Fruit fly (Drosophila melanogaster) whole organism, pupa: ENCODE data around the gene CG12795.

ENCODE experiments used
- CG10348 ChIP-seq: fragments of 200-800 bp; sonication (Bioruptor generic); IDR thresholded peaks from 2 replicates; pipeline ENCODE4 v1.3.6; 2022; ENCODE audit warnings: missing biosample characterization, missing genetic modification characterization
- CG12605 ChIP-seq: fragments of 200-800 bp; sonication (Bioruptor generic); IDR thresholded peaks from 2 replicates; pipeline ENCODE4 v1.3.6; 2022; ENCODE audit warnings: missing biosample characterization, missing genetic modification characterization
- CG13204 ChIP-seq: fragments of 200-800 bp; sonication (Bioruptor generic); optimal IDR thresholded peaks from 2 replicates; lab custom pipeline; 2018; ENCODE audit warnings: missing biosample characterization, mild to moderate bottlenecking, missing genetic modification characterization, moderate library complexity
- CG14655 ChIP-seq: fragments of 200-800 bp; sonication (Bioruptor generic); optimal IDR thresholded peaks from 3 replicates; lab custom pipeline; 2017; ENCODE audit warnings: mild to moderate bottlenecking, missing biosample characterization, missing genetic modification reagents, missing genetic modification characterization
- CG15710 ChIP-seq: fragments of 200-800 bp; sonication (Bioruptor generic); optimal IDR thresholded peaks from 2 replicates; lab custom pipeline; 2018; ENCODE audit warnings: missing biosample characterization, mild to moderate bottlenecking, missing genetic modification characterization, moderate library complexity
- CG17806 ChIP-seq: fragments of 200-800 bp; sonication (Bioruptor generic); optimal IDR thresholded peaks from 2 replicates; lab custom pipeline; 2018; ENCODE audit warnings: missing biosample characterization, mild to moderate bottlenecking, missing genetic modification characterization, moderate library complexity
- CG32121 ChIP-seq: fragments of 200-800 bp; sonication (Bioruptor generic); IDR thresholded peaks from 2 replicates; pipeline ENCODE4 v1.3.6; 2022; ENCODE audit warnings: missing biosample characterization, missing genetic modification characterization
- CG34367 ChIP-seq: fragments of 200-800 bp; sonication (Bioruptor generic); optimal IDR thresholded peaks from 2 replicates; lab custom pipeline; 2018; ENCODE audit warnings: missing biosample characterization, mild to moderate bottlenecking, missing genetic modification characterization
- CG4496 ChIP-seq: fragments of 200-800 bp; sonication (Bioruptor generic); IDR thresholded peaks from 3 replicates; pipeline ENCODE4 v1.3.6; 2022; ENCODE audit warnings: missing biosample characterization, missing genetic modification characterization
- CG8159 ChIP-seq: fragments of 200-800 bp; sonication (Bioruptor generic); optimal IDR thresholded peaks from 3 replicates; lab custom pipeline; 2018; ENCODE audit warnings: missing biosample characterization, mild to moderate bottlenecking, missing genetic modification characterization, moderate library complexity
- CG8301 ChIP-seq: fragments of 200-800 bp; sonication (Bioruptor generic); optimal IDR thresholded peaks from 2 replicates; lab custom pipeline; 2018; ENCODE audit warnings: missing biosample characterization, mild to moderate bottlenecking, missing genetic modification characterization
- CG9948 ChIP-seq: fragments of 200-800 bp; sonication (Bioruptor generic); optimal IDR thresholded peaks from 2 replicates; lab custom pipeline; 2018; ENCODE audit warnings: missing biosample characterization, mild to moderate bottlenecking, missing genetic modification characterization, moderate library complexity
- D1 ChIP-seq: fragments of 200-800 bp; sonication (Bioruptor generic); optimal IDR thresholded peaks from 2 replicates; lab custom pipeline; 2018; ENCODE audit warnings: missing biosample characterization, mild to moderate bottlenecking, missing genetic modification characterization, moderate library complexity
- EcR ChIP-seq: fragments of 200-800 bp; sonication (Bioruptor generic); optimal IDR thresholded peaks from 3 replicates; lab custom pipeline; 2019; ENCODE audit warnings: missing biosample characterization, missing genetic modification characterization, mild to moderate bottlenecking, moderate library complexity, missing genetic modification reagents
- Ets98B ChIP-seq: fragments of 200-800 bp; sonication (Bioruptor generic); IDR thresholded peaks from 2 replicates; pipeline ENCODE4 v1.3.6; 2022; ENCODE audit warnings: missing biosample characterization, missing genetic modification characterization
- Pif1A ChIP-seq: fragments of 200-800 bp; sonication (Bioruptor generic); optimal IDR thresholded peaks from 3 replicates; lab custom pipeline; 2016; ENCODE audit warnings: missing biosample characterization, missing genetic modification characterization
- Pif1B ChIP-seq: fragments of 200-800 bp; sonication (Bioruptor generic); optimal IDR thresholded peaks from 3 replicates; lab custom pipeline; 2016; ENCODE audit warnings: missing biosample characterization, missing genetic modification characterization
- Snoo ChIP-seq: fragments of 200-800 bp; sonication (Bioruptor generic); optimal IDR thresholded peaks from 3 replicates; lab custom pipeline; 2017; ENCODE audit warnings: missing biosample characterization, mild to moderate bottlenecking, missing genetic modification characterization, inconsistent platforms
- fd96Ca ChIP-seq: fragments of 200-800 bp; sonication (Bioruptor generic); IDR thresholded peaks from 3 replicates; pipeline ENCODE4 v1.3.6; 2022; ENCODE audit warnings: missing biosample characterization, missing genetic modification characterization
- gl ChIP-seq: fragments of 200-800 bp; sonication (Bioruptor generic); optimal IDR thresholded peaks from 2 replicates; lab custom pipeline; 2018; ENCODE audit warnings: missing biosample characterization, mild to moderate bottlenecking, missing genetic modification characterization
- rn ChIP-seq: fragments of 200-800 bp; sonication (Bioruptor generic); IDR thresholded peaks from 2 replicates; pipeline ENCODE4 v1.3.6; 2022; ENCODE audit warnings: missing biosample characterization, missing genetic modification characterization

Gene CG12795

dm6 chr2L:3426669-3427232 is 25.5 kb upstream of the CG12795 start, which contains the start of gene Pgant2:
Gene Pgant2, minus strand, starts transcription at chr2L:3426719.
- 0 out of 3 replicates have a peak, but pooled peaks have one; percentile 18 for TF ChIP-seq CG4496 (GFP tag; lab: Robert Waterston, UW)
- no peak for TF ChIP-seq Pif1B (GFP tag; lab: Kevin White, UChicago)
- TF ChIP-seq fd96Ca (GFP tag; lab: Robert Waterston, UW) = 0 out of 3 replicates have a peak, but pooled peaks have one; percentile 21
- no peak for TF ChIP-seq CG32121 (GFP tag; lab: Robert Waterston, UW)
- no peak; the same call in 1 of the 2 replicates for TF ChIP-seq Ets98B
- 0 out of 2 replicates have a peak, but pooled peaks have one; percentile 13 for TF ChIP-seq CG12605 (GFP tag; lab: Robert Waterston, UW)

- TF ChIP-seq CG8159 (tag; lab: Kevin White, UChicago) (peak; percentile 4), CG13204 (GFP tag; lab: Kevin White, UChicago) (no peak), CG32121 (GFP tag; lab: Robert Waterston, UW) (peak; percentile 59; the same call in 1 of the 2 replicates), EcR (GFP tag; lab: Kevin White, UChicago) (no peak), CG9948 (peak; percentile 15), CG14655 (GFP tag; lab: Kevin White, UChicago) (peak; percentile 2), Ets98B (peak; percentile 9; the same call in 1 of the 2 replicates)
- TF ChIP-seq, all 21 proteins: peak for 5
Measured at dm6 chr2L:3428419-3429097, 23.7 kb upstream of the CG12795 start.

- TF ChIP-seq CG14655 (GFP tag; lab: Kevin White, UChicago) = peak; percentile 17
- peak; percentile 65; the same call in 2 of the 3 replicates for TF ChIP-seq fd96Ca (GFP tag; lab: Robert Waterston, UW)
- no peak for TF ChIP-seq Pif1B (GFP tag; lab: Kevin White, UChicago)
- TF ChIP-seq EcR (GFP tag; lab: Kevin White, UChicago) = no peak
- TF ChIP-seq Ets98B = peak; percentile 56
- TF ChIP-seq CG13204 (GFP tag; lab: Kevin White, UChicago) = no peak
- TF ChIP-seq CG12605 (GFP tag; lab: Robert Waterston, UW) = no peak
- TF ChIP-seq CG32121 (GFP tag; lab: Robert Waterston, UW) = peak; percentile 64; the same call in 1 of the 2 replicates
- no peak for TF ChIP-seq CG17806 (tag; lab: Kevin White, UChicago)
- TF ChIP-seq gl (tag; lab: Kevin White, UChicago) = no peak
- no peak for TF ChIP-seq CG34367 (tag; lab: Kevin White, UChicago)
- TF ChIP-seq CG4496 (GFP tag; lab: Robert Waterston, UW) = peak; percentile 72; the same call in 2 of the 3 replicates
- TF ChIP-seq CG9948 = peak; percentile 7
- peak; percentile 3 for TF ChIP-seq CG8301
Measured at dm6 chr2L:3435086-3435485, 17.2 kb upstream of the CG12795 start.

dm6 chr2L:3436347-3436746 is 15.9 kb upstream of the CG12795 start:
- TF ChIP-seq CG15710 (tag; lab: Kevin White, UChicago) (no peak), CG10348 (GFP tag; lab: Robert Waterston, UW) (no peak), CG9948 (peak; percentile 25), CG8159 (tag; lab: Kevin White, UChicago) (no peak), CG14655 (GFP tag; lab: Kevin White, UChicago) (peak; percentile 24), fd96Ca (GFP tag; lab: Robert Waterston, UW) (no peak), CG32121 (GFP tag; lab: Robert Waterston, UW) (peak; percentile 13; the same call in 1 of the 2 replicates), CG17806 (tag; lab: Kevin White, UChicago) (no peak), D1 (tag; lab: Kevin White, UChicago) (no peak), Snoo (tag; lab: Kevin White, UChicago) (no peak), rn (GFP tag; lab: Robert Waterston, UW) (0 out of 2 replicates have a peak, but pooled peaks have one; percentile 20), gl (tag; lab: Kevin White, UChicago) (no peak), Pif1A (peak; percentile 30), Pif1B (GFP tag; lab: Kevin White, UChicago) (no peak), CG4496 (GFP tag; lab: Robert Waterston, UW) (peak; percentile 39; the same call in 2 of the 3 replicates), CG12605 (GFP tag; lab: Robert Waterston, UW) (peak; percentile 47), CG8301 (peak; percentile 22), EcR (GFP tag; lab: Kevin White, UChicago) (no peak), Ets98B (no peak; the same call in 1 of the 2 replicates), CG13204 (GFP tag; lab: Kevin White, UChicago) (no peak), CG34367 (tag; lab: Kevin White, UChicago) (no peak)

- TF ChIP-seq CG32121 (GFP tag; lab: Robert Waterston, UW) (peak; percentile 87), CG8159 (tag; lab: Kevin White, UChicago) (peak; percentile 64), Ets98B (peak; percentile 88), CG9948 (peak; percentile 80), D1 (tag; lab: Kevin White, UChicago) (no peak), fd96Ca (GFP tag; lab: Robert Waterston, UW) (peak; percentile 90), CG4496 (GFP tag; lab: Robert Waterston, UW) (peak; percentile 91), EcR (GFP tag; lab: Kevin White, UChicago) (no peak), CG34367 (tag; lab: Kevin White, UChicago) (peak; percentile 61), rn (GFP tag; lab: Robert Waterston, UW) (peak; percentile 37; the same call in 1 of the 2 replicates), CG13204 (GFP tag; lab: Kevin White, UChicago) (peak; percentile 73), gl (tag; lab: Kevin White, UChicago) (peak; percentile 46), Pif1A (peak; percentile 76), Pif1B (GFP tag; lab: Kevin White, UChicago) (peak; percentile 78), CG8301 (peak; percentile 89), CG15710 (tag; lab: Kevin White, UChicago) (peak; percentile 88), CG17806 (tag; lab: Kevin White, UChicago) (peak; percentile 66), CG12605 (GFP tag; lab: Robert Waterston, UW) (peak; percentile 94), CG14655 (GFP tag; lab: Kevin White, UChicago) (peak; percentile 88), Snoo (tag; lab: Kevin White, UChicago) (peak; percentile 74), CG10348 (GFP tag; lab: Robert Waterston, UW) (no peak)
Measured at dm6 chr2L:3437068-3437467, 15.2 kb upstream of the CG12795 start.
